Fruit fly (Drosophila melanogaster) whole organism, adult: ENCODE measurements around the gene CG34175.

Experiments used
- CG7101 ChIP-seq: fragments of 200-800 bp; sonication (Bioruptor generic); optimal IDR thresholded peaks from 2 replicates; lab custom pipeline; 2018; ENCODE audit warnings: missing biosample characterization, mild to moderate bottlenecking, missing genetic modification characterization, moderate library complexity
- Crg-1 ChIP-seq: fragments of 200-800 bp; sonication (Bioruptor generic); optimal IDR thresholded peaks from 2 replicates; lab custom pipeline; 2016; ENCODE audit warnings: missing biosample characterization, missing genetic modification characterization
- Mnt ChIP-seq: fragments of 200-800 bp; sonication (Bioruptor generic); optimal IDR thresholded peaks from 2 replicates; lab custom pipeline; 2016; ENCODE audit warnings: missing biosample characterization, mild to moderate bottlenecking, missing genetic modification characterization
- cnc ChIP-seq, 2 experiments: fragments of >200 bp; optimal IDR thresholded peaks; 2 replicates each; lab custom pipeline; 2017
- kay ChIP-seq: fragments of 200-800 bp; sonication (Bioruptor generic); peaks from one replicate; lab custom pipeline; 2016; ENCODE audit warnings: missing biosample characterization, missing genetic modification characterization, borderline replicate concordance

DNA sequence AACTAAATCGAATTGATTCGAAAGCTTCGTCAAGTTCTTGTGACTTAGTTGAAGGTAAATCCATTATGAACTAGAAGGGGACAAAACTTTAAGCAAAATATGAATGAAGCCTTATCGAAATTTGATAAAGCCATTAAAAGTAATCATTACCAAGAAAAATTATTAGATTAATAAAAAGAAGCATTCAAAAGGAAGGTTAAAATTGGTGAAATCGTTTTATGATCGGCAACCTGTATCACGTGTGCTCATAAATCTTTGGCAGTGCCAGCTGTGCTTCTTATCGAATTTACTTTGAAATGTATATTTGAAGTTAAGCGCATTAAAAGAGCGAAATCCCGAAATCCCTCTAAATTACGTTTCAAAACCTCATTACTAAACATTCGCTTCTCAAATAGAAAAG is 36.0 kb upstream of the CG34175 start:
- TF ChIP-seq kay (GFP tag; lab: Kevin White, UChicago) = peak; percentile 77
- TF ChIP-seq cnc (optimal IDR thresholded peaks at IDR 0.05; lab: Kevin White, UChicago) = no peak
- no peak for TF ChIP-seq CG7101 (tag; lab: Kevin White, UChicago)
- no peak for TF ChIP-seq Crg-1 (GFP tag; lab: Kevin White, UChicago)
- no peak for TF ChIP-seq Mnt (GFP tag; lab: Kevin White, UChicago)
